Worm (Caenorhabditis elegans): ENCODE data around the gene Y57E12AL.1.

The Y57E12AL.1 gene

ce11 chrV:7093720-7094401 is 33.5 kb downstream of the Y57E12AL.1 start, which contains the start of gene nhr-135:
TSS of gene nhr-135 (minus strand) at chrV:7093770.
- peak; percentile 32 for TF ChIP-seq C34F6.9 (tag; optimal IDR thresholded peaks at IDR 0.05)
- peak; percentile 70 for TF ChIP-seq nhr-25 (tag; optimal IDR thresholded peaks at IDR 0.05)
- peak; percentile 80 for TF ChIP-seq crh-2 (tag; optimal IDR thresholded peaks at IDR 0.05)
- TF ChIP-seq sem-4 (tag; optimal IDR thresholded peaks at IDR 0.05): no peak
- no peak for TF ChIP-seq snpc-4 (tag; optimal IDR thresholded peaks at IDR 0.05)
- TF ChIP-seq ama-1 (optimal IDR thresholded peaks at IDR 0.05): peak; percentile 5
- peak; percentile 7 for TF ChIP-seq Y55F3AM.14 (GFP tag; optimal IDR thresholded peaks at IDR 0.05)
- TF ChIP-seq R02D3.7 (tag; optimal IDR thresholded peaks at IDR 0.05): no peak
- peak; percentile 86 for TF ChIP-seq sma-9 (GFP tag; optimal IDR thresholded peaks at IDR 0.05)
- TF ChIP-seq sma-9 (tag; optimal IDR thresholded peaks at IDR 0.05): no peak
- TF ChIP-seq alr-1 (tag; optimal IDR thresholded peaks at IDR 0.05): no peak
- TF ChIP-seq gmeb-1 (tag; optimal IDR thresholded peaks at IDR 0.05): peak; percentile 56
- TF ChIP-seq aly-2 (tag; optimal IDR thresholded peaks at IDR 0.05): no peak
- TF ChIP-seq nhr-23 (tag; optimal IDR thresholded peaks at IDR 0.05): no peak
- TF ChIP-seq ceh-16 (tag; optimal IDR thresholded peaks at IDR 0.05): no peak
- no peak for TF ChIP-seq nhr-237 (tag; optimal IDR thresholded peaks at IDR 0.05)
- no peak for TF ChIP-seq ZK546.5 (tag; optimal IDR thresholded peaks at IDR 0.05)
- no peak for TF ChIP-seq lin-11 (tag; optimal IDR thresholded peaks at IDR 0.05)
- no peak for TF ChIP-seq skn-1 (tag; optimal IDR thresholded peaks at IDR 0.05)
- peak; percentile 82 for TF ChIP-seq fos-1 (tag; optimal IDR thresholded peaks at IDR 0.05)
- TF ChIP-seq lin-13 (GFP tag; optimal IDR thresholded peaks at IDR 0.05): no peak
- TF ChIP-seq F13H6.1 (tag; optimal IDR thresholded peaks at IDR 0.05): peak; percentile 56
- TF ChIP-seq sma-3 (GFP tag; optimal IDR thresholded peaks at IDR 0.05): peak; percentile 70
- TF ChIP-seq nhr-11 (tag; optimal IDR thresholded peaks at IDR 0.05): no peak
- TF ChIP-seq ztf-4 (tag; optimal IDR thresholded peaks at IDR 0.05): no peak
- TF ChIP-seq nhr-21 (tag; optimal IDR thresholded peaks at IDR 0.05): peak; percentile 55
- TF ChIP-seq lsy-2 (tag; optimal IDR thresholded peaks at IDR 0.05): peak in 1 of 2 experiments; percentile 31
- peak; percentile 71 for TF ChIP-seq nhr-129 (tag; optimal IDR thresholded peaks at IDR 0.05)
- no peak for TF ChIP-seq ztf-1 (GFP tag; conservative IDR thresholded peaks at IDR 0.05)
- no peak for TF ChIP-seq ceh-82 (tag; optimal IDR thresholded peaks at IDR 0.05)
- TF ChIP-seq unc-62 (GFP tag; optimal IDR thresholded peaks at IDR 0.05): no peak
- TF ChIP-seq egl-27 (tag; optimal IDR thresholded peaks at IDR 0.05): peak; percentile 15
- no peak for TF ChIP-seq nhr-12 (tag; optimal IDR thresholded peaks at IDR 0.05)
- TF ChIP-seq peb-1 (tag; optimal IDR thresholded peaks at IDR 0.05): no peak
- no peak for TF ChIP-seq ztf-11 (tag; optimal IDR thresholded peaks at IDR 0.05)
- no peak for TF ChIP-seq nhr-77 (tag; optimal IDR thresholded peaks at IDR 0.05)
- no peak for TF ChIP-seq lin-39 (tag; optimal IDR thresholded peaks at IDR 0.05)
- TF ChIP-seq mbf-1 (tag; optimal IDR thresholded peaks at IDR 0.05): no peak
- no peak for TF ChIP-seq unc-55 (GFP tag; optimal IDR thresholded peaks at IDR 0.05)
- no peak for TF ChIP-seq mab-5 (tag; optimal IDR thresholded peaks at IDR 0.05)
- TF ChIP-seq mdl-1 (tag; optimal IDR thresholded peaks at IDR 0.05): peak; percentile 52 to 76
- no peak for TF ChIP-seq unc-39 (tag; optimal IDR thresholded peaks at IDR 0.05)
- TF ChIP-seq nhr-10 (tag; optimal IDR thresholded peaks at IDR 0.05): no peak
- no peak for TF ChIP-seq zag-1 (tag; optimal IDR thresholded peaks at IDR 0.05)
- no peak for TF ChIP-seq nhr-6 (tag; optimal IDR thresholded peaks at IDR 0.05)
- TF ChIP-seq elt-3 (tag; optimal IDR thresholded peaks at IDR 0.05): no peak
- TF ChIP-seq blmp-1 (tag; optimal IDR thresholded peaks at IDR 0.05; ENCODE audit: insufficient read depth): peak; percentile 92
- no peak for TF ChIP-seq dmd-4 (tag; optimal IDR thresholded peaks at IDR 0.05)
- no peak for TF ChIP-seq elt-1 (tag; optimal IDR thresholded peaks at IDR 0.05)

Data from whole organism, L2 larva.